Fruit fly (Drosophila melanogaster): ENCODE data around the gene Hsp83.

Hsp83 gene

dm6 chr3L:3223390-3223914 lies 30.7 kb downstream of the Hsp83 start:
- TF ChIP-seq Mio (GFP tag; optimal IDR thresholded peaks at IDR 0.05) (no peak), pan (optimal IDR thresholded peaks at IDR 0.05) (no peak), Myc (optimal IDR thresholded peaks at IDR 0.05) (no peak), Vsx2 (GFP tag; optimal IDR thresholded peaks at IDR 0.05; ENCODE audit: partially characterized antibody) (no peak), jim (GFP tag; optimal IDR thresholded peaks at IDR 0.05) (no peak), Sp1 (GFP tag; optimal IDR thresholded peaks at IDR 0.05) (no peak), br (GFP tag; optimal IDR thresholded peaks at IDR 0.05) (no peak), sage (GFP tag; optimal IDR thresholded peaks at IDR 0.05) (no peak), Hnf4 (GFP tag; optimal IDR thresholded peaks at IDR 0.05) (no peak), Dif (GFP tag; optimal IDR thresholded peaks at IDR 0.05; ENCODE audit: partially characterized antibody) (no peak), HLH106 (tag; optimal IDR thresholded peaks at IDR 0.05) (no peak), CG32264 (GFP tag; optimal IDR thresholded peaks at IDR 0.05) (no peak), psq (GFP tag; optimal IDR thresholded peaks at IDR 0.05) (no peak), dsf (GFP tag; optimal IDR thresholded peaks at IDR 0.05; ENCODE audit: borderline replicate concordance) (no peak), N (GFP tag; optimal IDR thresholded peaks at IDR 0.05) (no peak), CrebA (GFP tag; optimal IDR thresholded peaks at IDR 0.05; ENCODE audit: borderline replicate concordance) (no peak)

- TF ChIP-seq tai (GFP tag; optimal IDR thresholded peaks at IDR 0.05) (no peak), rgr (GFP tag; optimal IDR thresholded peaks at IDR 0.05) (peak; percentile 36), lola (GFP tag; optimal IDR thresholded peaks at IDR 0.05) (no peak), Dfd (GFP tag; optimal IDR thresholded peaks at IDR 0.05) (no peak), sv (GFP tag; optimal IDR thresholded peaks at IDR 0.05) (no peak), dmrt93B (GFP tag; optimal IDR thresholded peaks at IDR 0.05) (no peak), fru (GFP tag; optimal IDR thresholded peaks at IDR 0.05) (no peak), CG9705 (GFP tag; optimal IDR thresholded peaks at IDR 0.05) (no peak), OdsH (GFP tag; optimal IDR thresholded peaks at IDR 0.05) (no peak), Sp1 (GFP tag; optimal IDR thresholded peaks at IDR 0.05) (peak; percentile 6), Jra (GFP tag; optimal IDR thresholded peaks at IDR 0.05) (peak; percentile 27), N (GFP tag; optimal IDR thresholded peaks at IDR 0.05) (no peak), HLH106 (tag; optimal IDR thresholded peaks at IDR 0.05) (no peak), Rel (GFP tag; optimal IDR thresholded peaks at IDR 0.05) (no peak), Rel (tag; optimal IDR thresholded peaks at IDR 0.05) (peak; percentile 97), brk (GFP tag; optimal IDR thresholded peaks at IDR 0.05) (no peak), foxo (GFP tag; optimal IDR thresholded peaks at IDR 0.05) (peak in 1 of 2 experiments; percentile 17), h (GFP tag; optimal IDR thresholded peaks at IDR 0.05) (peak; percentile 13), CG32264 (GFP tag; optimal IDR thresholded peaks at IDR 0.05) (no peak), usp (GFP tag; optimal IDR thresholded peaks at IDR 0.05) (no peak), dl (GFP tag; optimal IDR thresholded peaks at IDR 0.05; ENCODE audit: insufficient read depth in 1 of 2, partially characterized antibody in 2 of 2) (no peak)
Measured at dm6 chr3L:3224740-3225719, 32.3 kb downstream of the Hsp83 start, which contains the start of gene Larp4B. TSS of gene Larp4B (plus strand) at chr3L:3224838.

dm6 chr3L:3225769-3226457 lies 33.1 kb downstream of the Hsp83 start:
- TF ChIP-seq dl (GFP tag; optimal IDR thresholded peaks at IDR 0.05; ENCODE audit: insufficient read depth in 1 of 2, partially characterized antibody in 2 of 2) (peak in 1 of 2 experiments; percentile 92), pan (optimal IDR thresholded peaks at IDR 0.05) (no peak), GATAd (GFP tag; optimal IDR thresholded peaks at IDR 0.05) (no peak), Vsx2 (GFP tag; optimal IDR thresholded peaks at IDR 0.05; ENCODE audit: partially characterized antibody) (no peak), rgr (GFP tag; optimal IDR thresholded peaks at IDR 0.05) (no peak), dmrt93B (GFP tag; optimal IDR thresholded peaks at IDR 0.05) (no peak), Jra (GFP tag; optimal IDR thresholded peaks at IDR 0.05) (no peak), fru (GFP tag; optimal IDR thresholded peaks at IDR 0.05) (no peak), psq (GFP tag; optimal IDR thresholded peaks at IDR 0.05) (peak; percentile 66), tai (GFP tag; optimal IDR thresholded peaks at IDR 0.05) (no peak), Sp1 (GFP tag; optimal IDR thresholded peaks at IDR 0.05) (peak; percentile 20), Abd-B (GFP tag; optimal IDR thresholded peaks at IDR 0.05) (no peak), lola (GFP tag; optimal IDR thresholded peaks at IDR 0.05) (peak; percentile 83), h (GFP tag; optimal IDR thresholded peaks at IDR 0.05) (no peak), Dif (GFP tag; optimal IDR thresholded peaks at IDR 0.05; ENCODE audit: partially characterized antibody) (peak; percentile 99), jim (GFP tag; optimal IDR thresholded peaks at IDR 0.05) (no peak), N (GFP tag; optimal IDR thresholded peaks at IDR 0.05) (no peak), br (GFP tag; optimal IDR thresholded peaks at IDR 0.05) (peak; percentile 35), HLH106 (tag; optimal IDR thresholded peaks at IDR 0.05) (no peak)
